Worm (Caenorhabditis elegans) whole organism, early embryonic: ENCODE measurements around the gene oig-5.

Source experiments
- F13C5.2 ChIP-seq: sonication (generic microtip); optimal IDR thresholded peaks from 2 replicates; lab custom pipeline; 2017; ENCODE audit warnings: mild to moderate bottlenecking, missing genetic modification characterization, inconsistent platforms, missing compliant biosample characterization
- ama-1 ChIP-seq: fragments of 150-350 bp; optimal IDR thresholded peaks from 2 replicates; lab custom pipeline; 2014
- ceh-36 ChIP-seq: sonication (generic microtip); optimal IDR thresholded peaks from 2 replicates; lab custom pipeline; 2016; ENCODE audit warnings: missing genetic modification characterization, inconsistent platforms, missing compliant biosample characterization
- ets-7 ChIP-seq: sonication (generic microtip); optimal IDR thresholded peaks from 2 replicates; lab custom pipeline; 2016; ENCODE audit warnings: missing genotype, missing genetic modification characterization, missing compliant biosample characterization
- flt-1 ChIP-seq: fragments of 200-800 bp; sonication (Bioruptor generic); IDR thresholded peaks from 2 replicates; pipeline ENCODE4 v1.3.6; 2022; ENCODE audit warnings: missing genetic modification characterization, missing compliant biosample characterization
- hmbx-1 ChIP-seq: sonication (generic microtip); optimal IDR thresholded peaks from 2 replicates; lab custom pipeline; 2016; ENCODE audit warnings: mild to moderate bottlenecking, missing genetic modification characterization, missing compliant biosample characterization
- hnd-1 ChIP-seq: sonication (generic microtip); optimal IDR thresholded peaks from 2 replicates; lab custom pipeline; 2016; ENCODE audit warnings: missing genetic modification characterization, missing compliant biosample characterization
- pes-1 ChIP-seq: fragments of 200-800 bp; sonication (Bioruptor generic); IDR thresholded peaks from 2 replicates; pipeline ENCODE4 v1.3.6; 2022; ENCODE audit warnings: missing genetic modification reagents, missing genetic modification characterization, missing compliant biosample characterization
- scrt-1 ChIP-seq: fragments of 200-800 bp; sonication (Bioruptor generic); IDR thresholded peaks from 2 replicates; pipeline ENCODE4 v1.3.6; 2022; ENCODE audit warnings: missing genetic modification characterization, missing compliant biosample characterization
- sea-1 ChIP-seq: fragments of 200-800 bp; sonication (Bioruptor generic); conservative IDR thresholded peaks from 2 replicates; pipeline ENCODE4 v1.3.6; 2022; ENCODE audit warnings: missing genetic modification characterization, missing compliant biosample characterization
- tra-4 ChIP-seq: sonication (generic microtip); optimal IDR thresholded peaks from 2 replicates; lab custom pipeline; 2017; ENCODE audit warnings: missing genetic modification characterization, missing compliant biosample characterization

DNA sequence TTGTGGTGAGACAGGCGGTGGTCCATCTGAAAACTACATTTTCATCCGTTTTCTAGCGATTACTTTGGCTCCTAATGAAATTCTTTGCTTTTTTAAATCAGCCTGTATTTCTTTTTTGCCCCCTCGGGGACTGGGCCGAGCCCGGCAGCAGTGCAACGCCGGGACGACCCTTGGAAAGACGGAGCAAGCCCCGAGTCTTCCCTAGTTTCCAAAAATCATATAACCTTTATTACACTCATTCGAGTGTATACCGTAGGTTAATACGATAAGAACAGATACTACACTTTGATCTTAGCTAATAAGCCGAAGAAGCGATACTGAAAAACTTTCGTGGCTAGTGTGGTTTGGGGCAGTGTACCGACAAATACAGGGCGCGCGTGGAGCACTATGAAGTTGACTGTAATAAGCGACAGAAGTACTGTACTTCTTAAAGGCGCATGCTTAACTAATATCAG, 42.3 kb upstream of the oig-5 start:
- TF ChIP-seq scrt-1 (no peak), tra-4 (tag; lab: Kevin White, UChicago) (no peak), ama-1 (lab: Kevin White, UChicago) (no peak), hnd-1 (tag; lab: Kevin White, UChicago) (no peak), ets-7 (tag; lab: Kevin White, UChicago) (no peak), sea-1 (no peak), ceh-36 (tag; lab: Kevin White, UChicago) (no peak), flt-1 (GFP tag; lab: Robert Waterston, UW) (no peak), F13C5.2 (tag; lab: Kevin White, UChicago) (no peak), pes-1 (GFP tag; lab: Robert Waterston, UW) (no peak), hmbx-1 (tag; lab: Kevin White, UChicago) (no peak)
